Worm (Caenorhabditis elegans) whole organism, early embryonic: Measurements from ENCODE around the gene C47D12.5.
"Not testable (repeated sequence)": the region's sequence is repeated elsewhere in the genome, so short reads cannot be mapped to it uniquely, and the experiment has no call there.

Experiments used
- B0310.2 ChIP-seq: sonication (generic microtip); optimal IDR thresholded peaks from 2 replicates; lab custom pipeline; 2016; ENCODE audit warnings: mild to moderate bottlenecking, missing genetic modification characterization, missing compliant biosample characterization
- F13C5.2 ChIP-seq: sonication (generic microtip); optimal IDR thresholded peaks from 2 replicates; lab custom pipeline; 2017; ENCODE audit warnings: mild to moderate bottlenecking, missing genetic modification characterization, inconsistent platforms, missing compliant biosample characterization
- aly-1 ChIP-seq: sonication (generic microtip); optimal IDR thresholded peaks from 2 replicates; lab custom pipeline; 2016; ENCODE audit warnings: missing genetic modification characterization, missing compliant biosample characterization
- ama-1 ChIP-seq: fragments of 150-350 bp; optimal IDR thresholded peaks from 2 replicates; lab custom pipeline; 2014
- ceh-13 ChIP-seq: fragments of 200-800 bp; sonication (Bioruptor generic); optimal IDR thresholded peaks from 2 replicates; lab custom pipeline; 2018; ENCODE audit warnings: mild to moderate bottlenecking, missing genetic modification characterization, missing compliant biosample characterization
- ceh-36 ChIP-seq: sonication (generic microtip); optimal IDR thresholded peaks from 2 replicates; lab custom pipeline; 2016; ENCODE audit warnings: missing genetic modification characterization, inconsistent platforms, missing compliant biosample characterization
- ets-7 ChIP-seq: sonication (generic microtip); optimal IDR thresholded peaks from 2 replicates; lab custom pipeline; 2016; ENCODE audit warnings: missing genotype, missing genetic modification characterization, missing compliant biosample characterization
- flt-1 ChIP-seq: fragments of 200-800 bp; sonication (Bioruptor generic); IDR thresholded peaks from 2 replicates; pipeline ENCODE4 v1.3.6; 2022; ENCODE audit warnings: missing genetic modification characterization, missing compliant biosample characterization
- hmbx-1 ChIP-seq: sonication (generic microtip); optimal IDR thresholded peaks from 2 replicates; lab custom pipeline; 2016; ENCODE audit warnings: mild to moderate bottlenecking, missing genetic modification characterization, missing compliant biosample characterization
- hmg-4 ChIP-seq: fragments of 200-800 bp; sonication (Bioruptor generic); optimal IDR thresholded peaks from 2 replicates; lab custom pipeline; 2018; ENCODE audit warnings: mild to moderate bottlenecking, missing genetic modification characterization, missing compliant biosample characterization
- hnd-1 ChIP-seq: sonication (generic microtip); optimal IDR thresholded peaks from 2 replicates; lab custom pipeline; 2016; ENCODE audit warnings: missing genetic modification characterization, missing compliant biosample characterization
- pes-1 ChIP-seq: fragments of 200-800 bp; sonication (Bioruptor generic); IDR thresholded peaks from 2 replicates; pipeline ENCODE4 v1.3.6; 2022; ENCODE audit warnings: missing genetic modification reagents, missing genetic modification characterization, missing compliant biosample characterization
- scrt-1 ChIP-seq: fragments of 200-800 bp; sonication (Bioruptor generic); IDR thresholded peaks from 2 replicates; pipeline ENCODE4 v1.3.6; 2022; ENCODE audit warnings: missing genetic modification characterization, missing compliant biosample characterization
- sea-1 ChIP-seq: fragments of 200-800 bp; sonication (Bioruptor generic); conservative IDR thresholded peaks from 2 replicates; pipeline ENCODE4 v1.3.6; 2022; ENCODE audit warnings: missing genetic modification characterization, missing compliant biosample characterization
- tbx-11 ChIP-seq: fragments of 200-800 bp; sonication (Bioruptor generic); IDR thresholded peaks from 2 replicates; pipeline ENCODE4 v1.3.6; 2022; ENCODE audit warnings: missing genetic modification characterization, missing compliant biosample characterization
- tbx-37 ChIP-seq: fragments of 200-800 bp; sonication (Bioruptor generic); conservative IDR thresholded peaks from 2 replicates; pipeline ENCODE4 v1.3.6; 2022; ENCODE audit warnings: missing genetic modification reagents, missing genetic modification characterization, missing compliant biosample characterization
- tra-4 ChIP-seq: sonication (generic microtip); optimal IDR thresholded peaks from 2 replicates; lab custom pipeline; 2017; ENCODE audit warnings: missing genetic modification characterization, missing compliant biosample characterization

The C47D12.5 gene

ce11 chrII:11695945-11696270, 10.8 kb upstream of the C47D12.5 start, which contains the start of gene xpf-1:
xpf-1 (plus strand) TSS chrII:11696171.
- TF ChIP-seq B0310.2 (tag; lab: Kevin White, UChicago) (no peak), tbx-11 (GFP tag; lab: Robert Waterston, UW) (no peak), ceh-36 (tag; lab: Kevin White, UChicago) (no peak), pes-1 (GFP tag; lab: Robert Waterston, UW) (no peak), hnd-1 (no peak), ceh-13 (GFP tag; lab: Kevin White, UChicago) (no peak), tbx-37 (GFP tag; lab: Robert Waterston, UW) (no peak), aly-1 (tag; lab: Kevin White, UChicago) (no peak), hmbx-1 (tag; lab: Kevin White, UChicago) (no peak), ets-7 (tag; lab: Kevin White, UChicago) (no peak), tra-4 (no peak), flt-1 (GFP tag; lab: Robert Waterston, UW) (no peak), scrt-1 (GFP tag; lab: Robert Waterston, UW) (no peak), F13C5.2 (tag; lab: Kevin White, UChicago) (no peak)

ce11 chrII:11695161-11695944, 10.3 kb upstream of the C47D12.5 start, which contains the start of gene tars-1:
tars-1 (minus strand) TSS chrII:11695657.
- TF ChIP-seq pes-1 (GFP tag; lab: Robert Waterston, UW); tbx-11 (GFP tag; lab: Robert Waterston, UW); hnd-1: not testable (repeated sequence)

- TF ChIP-seq F13C5.2 (tag; lab: Kevin White, UChicago), result peak; percentile 65
- TF ChIP-seq tbx-11 (GFP tag; lab: Robert Waterston, UW), result no peak
- TF ChIP-seq tra-4, result no peak
- TF ChIP-seq pes-1 (GFP tag; lab: Robert Waterston, UW), result peak; percentile 32; the same call in 1 of the 2 replicates
These were observed 9.4 kb upstream of the C47D12.5 start for ce11 chrII:11694432-11694831.

- no peak for TF ChIP-seq F13C5.2 (tag; lab: Kevin White, UChicago)
- TF ChIP-seq sea-1, result no peak
- TF ChIP-seq tra-4, result no peak
- TF ChIP-seq tbx-37 (GFP tag; lab: Robert Waterston, UW), result no peak
- TF ChIP-seq ama-1 (lab: Kevin White, UChicago), result no peak
- no peak for TF ChIP-seq hmbx-1 (tag; lab: Kevin White, UChicago)
- TF ChIP-seq scrt-1 (GFP tag; lab: Robert Waterston, UW), result no peak
- no peak for TF ChIP-seq ceh-36 (tag; lab: Kevin White, UChicago)
- no peak for TF ChIP-seq ceh-13 (GFP tag; lab: Kevin White, UChicago)
- TF ChIP-seq aly-1 (tag; lab: Kevin White, UChicago), result no peak
- no peak for TF ChIP-seq hnd-1
- TF ChIP-seq flt-1 (GFP tag; lab: Robert Waterston, UW), result no peak
- no peak for TF ChIP-seq pes-1 (GFP tag; lab: Robert Waterston, UW)
- no peak for TF ChIP-seq ets-7 (tag; lab: Kevin White, UChicago)
- TF ChIP-seq B0310.2 (tag; lab: Kevin White, UChicago), result no peak
These were observed 5.8 kb upstream of the C47D12.5 start for ce11 chrII:11690868-11691267.

ce11 chrII:11689941-11690340, 4.9 kb upstream of the C47D12.5 start:
- no peak for TF ChIP-seq hnd-1
- TF ChIP-seq tbx-37 (GFP tag; lab: Robert Waterston, UW), result no peak
- no peak for TF ChIP-seq pes-1 (GFP tag; lab: Robert Waterston, UW)
- no peak for TF ChIP-seq ceh-13 (GFP tag; lab: Kevin White, UChicago)
- no peak for TF ChIP-seq scrt-1 (GFP tag; lab: Robert Waterston, UW)
- TF ChIP-seq ceh-36 (tag; lab: Kevin White, UChicago), result no peak

ce11 chrII:11688643-11689042, 3.6 kb upstream of the C47D12.5 start, which contains the start of gene kel-1:
kel-1 (plus strand) TSS chrII:11688943.
- no peak for TF ChIP-seq flt-1 (GFP tag; lab: Robert Waterston, UW)
- TF ChIP-seq aly-1 (tag; lab: Kevin White, UChicago), result no peak
- no peak for TF ChIP-seq F13C5.2 (tag; lab: Kevin White, UChicago)
- TF ChIP-seq tra-4, result no peak

- no peak for TF ChIP-seq tbx-11 (GFP tag; lab: Robert Waterston, UW)
- no peak for TF ChIP-seq scrt-1 (GFP tag; lab: Robert Waterston, UW)
- TF ChIP-seq flt-1 (GFP tag; lab: Robert Waterston, UW), result no peak
- no peak for TF ChIP-seq pes-1 (GFP tag; lab: Robert Waterston, UW)
- no peak for TF ChIP-seq hnd-1
- TF ChIP-seq F13C5.2 (tag; lab: Kevin White, UChicago), result no peak
- TF ChIP-seq tra-4, result no peak
- TF ChIP-seq ceh-13 (GFP tag; lab: Kevin White, UChicago), result no peak
- TF ChIP-seq tbx-37 (GFP tag; lab: Robert Waterston, UW), result no peak
- TF ChIP-seq ets-7 (tag; lab: Kevin White, UChicago), result no peak
- TF ChIP-seq aly-1 (tag; lab: Kevin White, UChicago), result no peak
- no peak for TF ChIP-seq hmg-4 (GFP tag; lab: Kevin White, UChicago)
- no peak for TF ChIP-seq ceh-36 (tag; lab: Kevin White, UChicago)
- TF ChIP-seq B0310.2 (tag; lab: Kevin White, UChicago), result no peak
These were observed 2.9 kb upstream of the C47D12.5 start for ce11 chrII:11688011-11688410.
